Fruit fly (Drosophila melanogaster) whole organism, embryonic: ENCODE results near the gene CG43137.
A peak's percentile ranks its signal among the peaks of the same experiment; 100 is the strongest.

Source experiments
- Ada2b ChIP-seq: fragments of 200-800 bp; sonication (Bioruptor generic); IDR thresholded peaks from 2 replicates; pipeline ENCODE4 v1.3.6; 2022; ENCODE audit warnings: missing biosample characterization, missing genetic modification characterization
- Antp ChIP-seq: fragments of 200-800 bp; sonication (Bioruptor generic); optimal IDR thresholded peaks from 3 replicates; lab custom pipeline; 2016; ENCODE audit warnings: missing biosample characterization, missing genetic modification characterization
- BEAF-32 ChIP-seq: fragments of 200-800 bp; sonication (Bioruptor generic); optimal IDR thresholded peaks from 3 replicates; lab custom pipeline; 2017; ENCODE audit warnings: missing biosample characterization, missing genetic modification characterization, mild to moderate bottlenecking, moderate library complexity, missing genetic modification reagents
- CG11398 ChIP-seq: fragments of 200-800 bp; sonication (Bioruptor generic); optimal IDR thresholded peaks from 2 replicates; lab custom pipeline; 2016; ENCODE audit warnings: missing biosample characterization, missing genetic modification characterization
- CG12299 ChIP-seq: fragments of 200-800 bp; sonication (Bioruptor generic); optimal IDR thresholded peaks from 2 replicates; lab custom pipeline; 2018; ENCODE audit warnings: missing biosample characterization, mild to moderate bottlenecking, missing genetic modification characterization
- CG12659 ChIP-seq: fragments of 200-800 bp; sonication (Bioruptor generic); optimal IDR thresholded peaks from 3 replicates; lab custom pipeline; 2017; ENCODE audit warnings: mild to moderate bottlenecking, missing biosample characterization, missing genetic modification reagents, missing genetic modification characterization
- CG13624 ChIP-seq: fragments of 200-800 bp; sonication (Bioruptor generic); optimal IDR thresholded peaks from 2 replicates; lab custom pipeline; 2016; ENCODE audit warnings: missing biosample characterization, missing genetic modification characterization
- CG15696 ChIP-seq: fragments of 200-800 bp; sonication (Bioruptor generic); optimal IDR thresholded peaks from 2 replicates; lab custom pipeline; 2019; ENCODE audit warnings: missing biosample characterization, mild to moderate bottlenecking, missing genetic modification characterization, moderate library complexity
- CG17328 ChIP-seq: fragments of 200-800 bp; sonication (Bioruptor generic); IDR thresholded peaks from 2 replicates; pipeline ENCODE4 v1.3.6; 2022; ENCODE audit warnings: missing biosample characterization, missing genetic modification characterization
- CG17802 ChIP-seq: fragments of 200-800 bp; sonication (Bioruptor generic); optimal IDR thresholded peaks from 2 replicates; lab custom pipeline; 2018; ENCODE audit warnings: missing biosample characterization, mild to moderate bottlenecking, missing genetic modification characterization, moderate library complexity
- CG18011 ChIP-seq: fragments of 200-800 bp; sonication (Bioruptor generic); optimal IDR thresholded peaks from 2 replicates; lab custom pipeline; 2017; ENCODE audit warnings: missing biosample characterization, missing genetic modification characterization, mild to moderate bottlenecking, moderate library complexity, missing genotype
- CG30403 ChIP-seq: fragments of 200-800 bp; sonication (Bioruptor generic); optimal IDR thresholded peaks from 3 replicates; lab custom pipeline; 2016; ENCODE audit warnings: missing biosample characterization, missing genetic modification characterization
- CG34224 ChIP-seq: fragments of 200-800 bp; sonication (Bioruptor generic); IDR thresholded peaks from 3 replicates; pipeline ENCODE4 v1.3.6; 2022; ENCODE audit warnings: missing biosample characterization, missing genetic modification characterization; ENCODE audit not compliant: partially characterized antibody
- CG3847 ChIP-seq: fragments of 200-800 bp; sonication (Bioruptor generic); IDR thresholded peaks from 2 replicates; pipeline ENCODE4 v1.3.6; 2022; ENCODE audit warnings: missing biosample characterization, missing genetic modification characterization
- CG4282 ChIP-seq: fragments of 200-800 bp; sonication (Bioruptor generic); optimal IDR thresholded peaks from 2 replicates; lab custom pipeline; 2016; ENCODE audit warnings: missing biosample characterization, missing genetic modification characterization
- CG4820 ChIP-seq: fragments of 200-800 bp; sonication (Bioruptor generic); optimal IDR thresholded peaks from 3 replicates; lab custom pipeline; 2016; ENCODE audit warnings: missing biosample characterization, missing genetic modification characterization
- CG5180 ChIP-seq: fragments of 200-800 bp; sonication (Bioruptor generic); optimal IDR thresholded peaks from 3 replicates; lab custom pipeline; 2017; ENCODE audit warnings: missing biosample characterization, missing genetic modification characterization, mild to moderate bottlenecking, moderate library complexity, missing genetic modification reagents
- CG5245 ChIP-seq: fragments of 200-800 bp; sonication (Bioruptor generic); optimal IDR thresholded peaks from 3 replicates; lab custom pipeline; 2016; ENCODE audit warnings: missing biosample characterization, missing genetic modification characterization
- CG9609 ChIP-seq: fragments of 200-800 bp; sonication (Bioruptor generic); optimal IDR thresholded peaks from 3 replicates; lab custom pipeline; 2016; ENCODE audit warnings: missing biosample characterization, missing genetic modification characterization
- CkIIα-i1 ChIP-seq: fragments of 200-800 bp; sonication (Bioruptor generic); IDR thresholded peaks from 2 replicates; pipeline ENCODE4 v1.3.6; 2022; ENCODE audit warnings: missing biosample characterization, missing genetic modification characterization
- Dp ChIP-seq: fragments of 200-800 bp; sonication (Bioruptor generic); optimal IDR thresholded peaks from 2 replicates; lab custom pipeline; 2018; ENCODE audit warnings: missing biosample characterization, mild to moderate bottlenecking, missing genetic modification characterization, moderate library complexity
- E2f2 ChIP-seq: fragments of 200-800 bp; sonication (Bioruptor generic); IDR thresholded peaks from 2 replicates; pipeline ENCODE4 v1.3.6; 2022; ENCODE audit warnings: missing biosample characterization, missing genetic modification characterization
- ERR ChIP-seq: fragments of 200-800 bp; sonication (Bioruptor generic); optimal IDR thresholded peaks from 2 replicates; lab custom pipeline; 2016; ENCODE audit warnings: missing biosample characterization, missing genetic modification characterization
- H2.0 ChIP-seq: fragments of 200-800 bp; sonication (Bioruptor generic); IDR thresholded peaks from 2 replicates; pipeline ENCODE4 v1.3.6; 2022; ENCODE audit warnings: missing biosample characterization, missing genetic modification characterization
- Hr78 ChIP-seq, 2 experiments: fragments of 200-800 bp in 1 of 2; fragments of >200 bp in 1 of 2; sonication (Bioruptor generic) in 1 of 2; optimal IDR thresholded peaks; 2 replicates each; lab custom pipeline; 2017 to 2019; ENCODE audit warnings: missing biosample characterization in 2 of 2, missing genetic modification characterization in 2 of 2, mild to moderate bottlenecking in 1 of 2, moderate library complexity in 1 of 2
- Myb ChIP-seq: fragments of 200-800 bp; sonication (Bioruptor generic); optimal IDR thresholded peaks from 2 replicates; lab custom pipeline; 2016; ENCODE audit warnings: missing biosample characterization, missing genetic modification characterization
- NC2α ChIP-seq: fragments of 200-800 bp; sonication (Bioruptor generic); optimal IDR thresholded peaks from 2 replicates; lab custom pipeline; 2016; ENCODE audit warnings: missing biosample characterization, missing genetic modification characterization
- Oli ChIP-seq: fragments of 200-800 bp; sonication (Bioruptor generic); optimal IDR thresholded peaks from 2 replicates; lab custom pipeline; 2018; ENCODE audit warnings: missing biosample characterization, mild to moderate bottlenecking, missing genetic modification characterization, moderate library complexity
- Xbp1 ChIP-seq: fragments of 200-800 bp; sonication (Bioruptor generic); optimal IDR thresholded peaks from 3 replicates; lab custom pipeline; 2016; ENCODE audit warnings: missing biosample characterization, mild to moderate bottlenecking, missing genetic modification characterization
- ac ChIP-seq: fragments of 200-800 bp; sonication (Bioruptor generic); optimal IDR thresholded peaks from 3 replicates; lab custom pipeline; 2017; ENCODE audit warnings: missing biosample characterization, mild to moderate bottlenecking, missing genetic modification characterization
- amos ChIP-seq: fragments of 200-800 bp; sonication (Bioruptor generic); IDR thresholded peaks from 2 replicates; pipeline ENCODE4 v1.3.6; 2022; ENCODE audit warnings: missing biosample characterization, missing genetic modification characterization; ENCODE audit not compliant: partially characterized antibody
- ash1 ChIP-seq: fragments of 200-800 bp; sonication (Bioruptor generic); optimal IDR thresholded peaks from 2 replicates; lab custom pipeline; 2018; ENCODE audit warnings: missing biosample characterization, mild to moderate bottlenecking, missing genetic modification characterization
- bigmax ChIP-seq: fragments of 200-800 bp; sonication (Bioruptor generic); optimal IDR thresholded peaks from 2 replicates; lab custom pipeline; 2018; ENCODE audit warnings: missing biosample characterization, mild to moderate bottlenecking, missing genetic modification characterization
- bsh ChIP-seq, 2 experiments: fragments of 200-800 bp; sonication (Bioruptor generic); optimal IDR thresholded peaks; 2 replicates each; lab custom pipeline; 2017 to 2018; ENCODE audit warnings: mild to moderate bottlenecking in 2 of 2, missing biosample characterization in 2 of 2, missing genetic modification characterization in 2 of 2, moderate library complexity in 1 of 2
- eve ChIP-seq, 2 experiments: fragments of >200 bp; optimal IDR thresholded peaks; 2 replicates each; lab custom pipeline; 2017; ENCODE audit warnings: missing biosample characterization in 2 of 2, missing genetic modification characterization in 2 of 2
- ewg ChIP-seq: fragments of 200-800 bp; sonication (Bioruptor generic); optimal IDR thresholded peaks from 3 replicates; lab custom pipeline; 2017; ENCODE audit warnings: mild to moderate bottlenecking, missing biosample characterization, missing genetic modification reagents, missing genetic modification characterization
- ham ChIP-seq: fragments of 200-800 bp; sonication (Bioruptor generic); IDR thresholded peaks from 2 replicates; pipeline ENCODE4 v1.3.6; 2022; ENCODE audit warnings: missing biosample characterization, missing genetic modification characterization
- kah ChIP-seq: fragments of 200-800 bp; sonication (Bioruptor generic); optimal IDR thresholded peaks from 2 replicates; lab custom pipeline; 2018; ENCODE audit warnings: missing biosample characterization, mild to moderate bottlenecking, missing genetic modification characterization
- mld ChIP-seq: fragments of 200-800 bp; sonication (Bioruptor generic); IDR thresholded peaks from 3 replicates; pipeline ENCODE4 v1.3.6; 2022; ENCODE audit warnings: missing biosample characterization, missing genetic modification characterization; ENCODE audit not compliant: partially characterized antibody
- org-1 ChIP-seq: fragments of 200-800 bp; sonication (Bioruptor generic); optimal IDR thresholded peaks from 2 replicates; lab custom pipeline; 2017; ENCODE audit warnings: missing biosample characterization, missing genetic modification characterization
- pfk ChIP-seq: fragments of 200-800 bp; sonication (Bioruptor generic); optimal IDR thresholded peaks from 2 replicates; lab custom pipeline; 2018; ENCODE audit warnings: missing biosample characterization, mild to moderate bottlenecking, missing genetic modification characterization, moderate library complexity
- psq ChIP-seq: fragments of 200-800 bp; sonication (Bioruptor generic); optimal IDR thresholded peaks from 2 replicates; lab custom pipeline; 2017; ENCODE audit warnings: missing biosample characterization, missing genetic modification characterization
- schlank ChIP-seq: fragments of 200-800 bp; sonication (Bioruptor generic); optimal IDR thresholded peaks from 2 replicates; lab custom pipeline; 2018; ENCODE audit warnings: missing biosample characterization, mild to moderate bottlenecking, missing genetic modification characterization
- slou ChIP-seq: fragments of 200-800 bp; sonication (Bioruptor generic); optimal IDR thresholded peaks from 3 replicates; lab custom pipeline; 2016; ENCODE audit warnings: missing biosample characterization, missing genetic modification characterization
- ssp ChIP-seq: fragments of 200-800 bp; sonication (Bioruptor generic); IDR thresholded peaks from 2 replicates; pipeline ENCODE4 v1.3.6; 2022; ENCODE audit warnings: missing biosample characterization, missing genetic modification characterization
- tio ChIP-seq: fragments of 200-800 bp; sonication (Bioruptor generic); optimal IDR thresholded peaks from 2 replicates; lab custom pipeline; 2017; ENCODE audit warnings: missing biosample characterization, missing genetic modification characterization, inconsistent platforms
- trem ChIP-seq: fragments of 200-800 bp; optimal IDR thresholded peaks from 3 replicates; lab custom pipeline; 2019; ENCODE audit warnings: missing biosample characterization, mild to moderate bottlenecking, missing genetic modification characterization, moderate library complexity
- tx ChIP-seq: fragments of 200-800 bp; sonication (Bioruptor generic); optimal IDR thresholded peaks from 2 replicates; lab custom pipeline; 2016; ENCODE audit warnings: missing biosample characterization, missing genetic modification characterization
- zfh1 ChIP-seq: fragments of 200-800 bp; sonication (Bioruptor generic); IDR thresholded peaks from 3 replicates; pipeline ENCODE4 v1.3.6; 2022; ENCODE audit warnings: missing biosample characterization, missing genetic modification characterization

CG43137 gene

DNA sequence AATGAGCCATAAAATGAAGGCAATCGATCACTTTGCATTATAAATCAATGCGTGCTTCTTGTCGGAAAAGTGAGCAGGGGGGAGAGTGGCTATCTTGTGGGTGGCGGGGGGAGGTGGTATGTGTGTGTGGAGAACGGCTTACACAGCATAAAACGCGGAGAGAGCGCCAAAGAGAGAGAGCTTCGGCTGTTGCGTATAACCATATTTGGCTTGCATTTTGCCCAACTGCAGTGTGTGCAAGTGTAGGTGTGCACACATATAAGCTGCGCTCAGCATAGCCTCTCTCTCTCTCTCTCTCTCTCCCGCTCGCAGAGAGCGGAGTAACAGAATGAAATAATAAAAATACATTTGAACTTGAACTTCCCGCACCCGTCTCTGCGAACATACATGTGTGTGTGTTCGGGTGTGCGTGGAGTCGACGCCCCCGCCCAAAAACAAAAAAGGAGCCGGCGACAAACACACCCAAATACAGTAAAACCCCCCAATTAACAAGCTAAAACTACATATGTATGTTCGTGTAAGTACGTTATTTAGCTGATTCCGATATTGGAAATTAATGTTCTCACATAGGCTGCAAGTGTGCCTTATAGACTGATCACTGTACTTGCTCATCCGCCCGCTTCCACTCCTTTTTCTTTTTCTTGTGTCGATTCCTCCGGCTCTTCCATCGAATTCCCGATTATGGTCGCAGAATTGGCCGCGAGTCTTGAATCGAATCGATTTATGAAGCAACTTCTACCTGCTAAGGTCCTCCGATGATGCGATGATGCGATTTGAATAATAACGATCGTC is 22.0 kb upstream of the CG43137 start (continued):
- TF ChIP-seq CG17328 (GFP tag; lab: Robert Waterston, UW), result peak; percentile 43; the same call in 1 of the 2 replicates
- no peak for TF ChIP-seq H2.0 (GFP tag; lab: Robert Waterston, UW)
- no peak for TF ChIP-seq bigmax (GFP tag; lab: Kevin White, UChicago)
- TF ChIP-seq amos (GFP tag; lab: Robert Waterston, UW), result no peak
- TF ChIP-seq Hr78 (GFP tag; optimal IDR thresholded peaks at IDR 0.05; lab: Kevin White, UChicago), result peak in 1 of 2 experiments; percentile 67
- no peak for TF ChIP-seq schlank
- TF ChIP-seq pfk, result no peak
- no peak for TF ChIP-seq ewg
- TF ChIP-seq CG13624 (GFP tag; lab: Kevin White, UChicago), result no peak
- no peak for TF ChIP-seq slou
- TF ChIP-seq Oli (tag; lab: Kevin White, UChicago), result peak; percentile 10
- no peak for TF ChIP-seq org-1
- TF ChIP-seq trem (tag; lab: Kevin White, UChicago), result no peak
- TF ChIP-seq E2f2, result no peak
- TF ChIP-seq ham (GFP tag; lab: Robert Waterston, UW), result no peak
- no peak for TF ChIP-seq Ada2b (GFP tag; lab: Robert Waterston, UW)
- TF ChIP-seq bsh (GFP tag; optimal IDR thresholded peaks at IDR 0.05; lab: Kevin White, UChicago), result peak; percentile 48 to 53
- TF ChIP-seq tio (GFP tag; lab: Kevin White, UChicago), result no peak
- TF ChIP-seq CG17802 (tag; lab: Kevin White, UChicago), result no peak
- no peak for TF ChIP-seq mld (GFP tag; lab: Robert Waterston, UW)
- TF ChIP-seq CG15696, result no peak
- TF ChIP-seq psq (GFP tag; lab: Kevin White, UChicago), result no peak
- no peak for TF ChIP-seq NC2α (GFP tag; lab: Kevin White, UChicago)
- TF ChIP-seq CG12659 (GFP tag; lab: Kevin White, UChicago), result peak; percentile 4
- peak; percentile 30 for TF ChIP-seq Xbp1
- TF ChIP-seq Dp (GFP tag; lab: Kevin White, UChicago), result no peak
- no peak for TF ChIP-seq CG5180
- TF ChIP-seq CG12299, result no peak
- no peak for TF ChIP-seq tx
- TF ChIP-seq ash1, result no peak
- TF ChIP-seq CG34224 (GFP tag; lab: Robert Waterston, UW), result no peak
- TF ChIP-seq CG5245 (GFP tag; lab: Kevin White, UChicago), result no peak
- TF ChIP-seq zfh1 (GFP tag; lab: Robert Waterston, UW), result peak; percentile 77; the same call in 2 of the 3 replicates
- TF ChIP-seq ac, result no peak
- no peak for TF ChIP-seq CG4282 (GFP tag; lab: Kevin White, UChicago)
- no peak for TF ChIP-seq eve (GFP tag; optimal IDR thresholded peaks at IDR 0.05; lab: Kevin White, UChicago)
- peak; percentile 35 for TF ChIP-seq Antp (GFP tag; lab: Kevin White, UChicago)
- no peak for TF ChIP-seq CG18011
- TF ChIP-seq ERR, result no peak
- no peak for TF ChIP-seq CG4820
- TF ChIP-seq Myb (GFP tag; lab: Kevin White, UChicago), result no peak
- no peak for TF ChIP-seq CG11398 (GFP tag; lab: Kevin White, UChicago)
- no peak for TF ChIP-seq CG30403 (GFP tag; lab: Kevin White, UChicago)
- TF ChIP-seq CG9609, result no peak
- no peak for TF ChIP-seq kah
- TF ChIP-seq CkIIα-i1, result no peak
- no peak for TF ChIP-seq CG3847 (GFP tag; lab: Robert Waterston, UW)
- no peak for TF ChIP-seq ssp (GFP tag; lab: Robert Waterston, UW)
- TF ChIP-seq BEAF-32 (GFP tag; lab: Kevin White, UChicago), result no peak
